Fruit fly (Drosophila melanogaster) whole organism, embryonic: Measurements from ENCODE around the gene Wdr62.

Experiments
- ATbp ChIP-seq: fragments of 200-800 bp; sonication (Bioruptor generic); optimal IDR thresholded peaks from 2 replicates; lab custom pipeline; 2017; ENCODE audit warnings: missing biosample characterization, mild to moderate bottlenecking, missing genetic modification characterization, missing genetic modification reagents
- Adf1 ChIP-seq: fragments of 200-800 bp; sonication (Bioruptor generic); IDR thresholded peaks from 2 replicates; pipeline ENCODE4 v1.3.6; 2022; ENCODE audit warnings: missing biosample characterization, missing genetic modification characterization
- B-H2 ChIP-seq: fragments of 200-800 bp; sonication (Bioruptor generic); optimal IDR thresholded peaks from 2 replicates; lab custom pipeline; 2018; ENCODE audit warnings: missing biosample characterization, mild to moderate bottlenecking, missing genetic modification characterization
- BEAF-32 ChIP-seq: fragments of 200-800 bp; sonication (Bioruptor generic); optimal IDR thresholded peaks from 3 replicates; lab custom pipeline; 2017; ENCODE audit warnings: missing biosample characterization, missing genetic modification characterization, mild to moderate bottlenecking, moderate library complexity, missing genetic modification reagents
- Bgb ChIP-seq: fragments of 200-800 bp; sonication (Bioruptor generic); IDR thresholded peaks from 2 replicates; pipeline ENCODE4 v1.3.6; 2022; ENCODE audit warnings: missing biosample characterization, missing genetic modification characterization; ENCODE audit not compliant: partially characterized antibody
- CG10321 ChIP-seq: fragments of 200-800 bp; sonication (Bioruptor generic); IDR thresholded peaks from 2 replicates; pipeline ENCODE4 v1.3.6; 2022; ENCODE audit warnings: missing biosample characterization, missing genetic modification characterization
- CG12155 ChIP-seq: fragments of 200-800 bp; sonication (Bioruptor generic); optimal IDR thresholded peaks from 3 replicates; lab custom pipeline; 2016; ENCODE audit warnings: missing biosample characterization, missing genetic modification characterization
- CG14710 ChIP-seq: fragments of 200-800 bp; sonication (Bioruptor generic); optimal IDR thresholded peaks from 3 replicates; lab custom pipeline; 2019; ENCODE audit warnings: missing biosample characterization, mild to moderate bottlenecking, missing genetic modification characterization, moderate library complexity
- CG14860 ChIP-seq: fragments of 200-800 bp; sonication (Bioruptor generic); IDR thresholded peaks from 3 replicates; pipeline ENCODE4 v1.3.6; 2022; ENCODE audit warnings: missing biosample characterization, missing genetic modification characterization; ENCODE audit not compliant: partially characterized antibody
- CG42726 ChIP-seq: fragments of 200-800 bp; sonication (Bioruptor generic); IDR thresholded peaks from 2 replicates; pipeline ENCODE4 v1.3.6; 2022; ENCODE audit warnings: missing biosample characterization, missing genetic modification characterization; ENCODE audit not compliant: partially characterized antibody
- CG6791 ChIP-seq: fragments of 200-800 bp; sonication (Bioruptor generic); IDR thresholded peaks from 3 replicates; pipeline ENCODE4 v1.3.6; 2022; ENCODE audit warnings: missing biosample characterization, missing genetic modification characterization; ENCODE audit not compliant: partially characterized antibody
- CG7963 ChIP-seq: fragments of 200-800 bp; sonication (Bioruptor generic); IDR thresholded peaks from 3 replicates; pipeline ENCODE4 v1.3.6; 2022; ENCODE audit warnings: missing biosample characterization, missing genetic modification characterization; ENCODE audit not compliant: partially characterized antibody
- Doc2 ChIP-seq: fragments of 200-800 bp; sonication (Bioruptor generic); IDR thresholded peaks from 2 replicates; pipeline ENCODE4 v1.3.6; 2022; ENCODE audit warnings: missing biosample characterization, missing genetic modification characterization
- Ets65A ChIP-seq: fragments of 200-800 bp; sonication (Bioruptor generic); peaks from one replicate; lab custom pipeline; 2016; ENCODE audit warnings: missing biosample characterization, missing genetic modification characterization
- Fer2 ChIP-seq: fragments of 200-800 bp; sonication (Bioruptor generic); optimal IDR thresholded peaks from 2 replicates; lab custom pipeline; 2018; ENCODE audit warnings: missing biosample characterization, mild to moderate bottlenecking, missing genetic modification characterization, moderate library complexity
- HLH4C ChIP-seq: fragments of 200-800 bp; sonication (Bioruptor generic); IDR thresholded peaks from 3 replicates; pipeline ENCODE4 v1.3.6; 2022; ENCODE audit warnings: missing biosample characterization, missing genetic modification characterization; ENCODE audit not compliant: partially characterized antibody
- Hr78 ChIP-seq, 2 experiments: fragments of 200-800 bp in 1 of 2; fragments of >200 bp in 1 of 2; sonication (Bioruptor generic) in 1 of 2; optimal IDR thresholded peaks; 2 replicates each; lab custom pipeline; 2017 to 2019; ENCODE audit warnings: missing biosample characterization in 2 of 2, missing genetic modification characterization in 2 of 2, mild to moderate bottlenecking in 1 of 2, moderate library complexity in 1 of 2
- Hsf ChIP-seq: fragments of 200-800 bp; sonication (Bioruptor generic); optimal IDR thresholded peaks from 3 replicates; lab custom pipeline; 2016; ENCODE audit warnings: missing biosample characterization, missing genetic modification characterization
- Nf-YA ChIP-seq: fragments of 200-800 bp; sonication (Bioruptor generic); IDR thresholded peaks from 2 replicates; pipeline ENCODE4 v1.3.6; 2022; ENCODE audit warnings: missing biosample characterization, missing genetic modification characterization
- Nf-YB ChIP-seq: fragments of 200-800 bp; sonication (Bioruptor generic); optimal IDR thresholded peaks from 3 replicates; lab custom pipeline; 2019; ENCODE audit warnings: missing biosample characterization, mild to moderate bottlenecking, missing genetic modification characterization, moderate library complexity
- Opbp ChIP-seq: fragments of 200-800 bp; sonication (Bioruptor generic); IDR thresholded peaks from 3 replicates; pipeline ENCODE4 v1.3.6; 2022; ENCODE audit warnings: missing biosample characterization, missing genetic modification characterization; ENCODE audit not compliant: partially characterized antibody
- Rfx ChIP-seq: fragments of 200-800 bp; sonication (Bioruptor generic); IDR thresholded peaks from 2 replicates; pipeline ENCODE4 v1.3.6; 2022; ENCODE audit warnings: missing biosample characterization, missing genetic modification characterization
- ac ChIP-seq: fragments of 200-800 bp; sonication (Bioruptor generic); optimal IDR thresholded peaks from 3 replicates; lab custom pipeline; 2017; ENCODE audit warnings: missing biosample characterization, mild to moderate bottlenecking, missing genetic modification characterization
- bbx ChIP-seq: fragments of 200-800 bp; sonication (Bioruptor generic); IDR thresholded peaks from 2 replicates; pipeline ENCODE4 v1.3.6; 2022; ENCODE audit warnings: missing biosample characterization, missing genetic modification characterization; ENCODE audit not compliant: partially characterized antibody
- bigmax ChIP-seq: fragments of 200-800 bp; sonication (Bioruptor generic); optimal IDR thresholded peaks from 2 replicates; lab custom pipeline; 2018; ENCODE audit warnings: missing biosample characterization, mild to moderate bottlenecking, missing genetic modification characterization
- br ChIP-seq: fragments of >200 bp; optimal IDR thresholded peaks from 2 replicates; lab custom pipeline; 2017
- crol ChIP-seq: fragments of 200-800 bp; sonication (Bioruptor generic); IDR thresholded peaks from 2 replicates; pipeline ENCODE4 v1.3.6; 2022; ENCODE audit warnings: missing biosample characterization, missing genetic modification characterization
- cwo ChIP-seq: fragments of 200-800 bp; sonication (Bioruptor generic); optimal IDR thresholded peaks from 3 replicates; lab custom pipeline; 2017; ENCODE audit warnings: missing biosample characterization, missing genetic modification characterization, mild to moderate bottlenecking, moderate library complexity, missing genetic modification reagents
- insv ChIP-seq, 2 experiments: fragments of 200-800 bp; sonication (Bioruptor generic); optimal IDR thresholded peaks; 3 replicates each; lab custom pipeline; 2016 to 2018; ENCODE audit warnings: missing biosample characterization in 2 of 2, missing genetic modification characterization in 2 of 2
- kay ChIP-seq: fragments of 200-800 bp; sonication (Bioruptor generic); optimal IDR thresholded peaks from 2 replicates; lab custom pipeline; 2016; ENCODE audit warnings: missing biosample characterization, missing genetic modification characterization
- knrl ChIP-seq: fragments of 200-800 bp; sonication (Bioruptor generic); IDR thresholded peaks from 3 replicates; pipeline ENCODE4 v1.3.6; 2022; ENCODE audit warnings: missing biosample characterization, missing genetic modification characterization; ENCODE audit not compliant: partially characterized antibody
- lola ChIP-seq, 3 experiments: fragments of >200 bp in 2 of 3; fragments of 200-800 bp in 1 of 3; sonication (Bioruptor generic) in 1 of 3; optimal IDR thresholded peaks; 2 replicates each; lab custom pipeline; 2017 to 2019; ENCODE audit warnings: missing biosample characterization in 3 of 3, missing genetic modification characterization in 3 of 3, mild to moderate bottlenecking in 1 of 3, moderate library complexity in 1 of 3
- mld ChIP-seq: fragments of 200-800 bp; sonication (Bioruptor generic); IDR thresholded peaks from 3 replicates; pipeline ENCODE4 v1.3.6; 2022; ENCODE audit warnings: missing biosample characterization, missing genetic modification characterization; ENCODE audit not compliant: partially characterized antibody
- nerfin-1 ChIP-seq: fragments of 200-800 bp; sonication (Bioruptor generic); optimal IDR thresholded peaks from 3 replicates; lab custom pipeline; 2019; ENCODE audit warnings: missing biosample characterization, mild to moderate bottlenecking, missing genetic modification characterization, moderate library complexity
- nerfin-2 ChIP-seq: fragments of 200-800 bp; sonication (Bioruptor generic); IDR thresholded peaks from 2 replicates; pipeline ENCODE4 v1.3.6; 2022; ENCODE audit warnings: missing biosample characterization, missing genetic modification characterization; ENCODE audit not compliant: partially characterized antibody
- nmo ChIP-seq: fragments of 200-800 bp; sonication (Bioruptor generic); optimal IDR thresholded peaks from 2 replicates; lab custom pipeline; 2018; ENCODE audit warnings: missing biosample characterization, mild to moderate bottlenecking, missing genetic modification characterization, moderate library complexity
- pfk ChIP-seq: fragments of 200-800 bp; sonication (Bioruptor generic); optimal IDR thresholded peaks from 2 replicates; lab custom pipeline; 2018; ENCODE audit warnings: missing biosample characterization, mild to moderate bottlenecking, missing genetic modification characterization, moderate library complexity
- pnt ChIP-seq: fragments of 200-800 bp; sonication (Bioruptor generic); optimal IDR thresholded peaks from 3 replicates; lab custom pipeline; 2016; ENCODE audit warnings: missing biosample characterization, missing genetic modification characterization
- repo ChIP-seq: fragments of 200-800 bp; sonication (Bioruptor generic); optimal IDR thresholded peaks from 2 replicates; lab custom pipeline; 2016; ENCODE audit warnings: missing biosample characterization, missing genetic modification characterization
- row ChIP-seq: fragments of 200-800 bp; sonication (Bioruptor generic); IDR thresholded peaks from 3 replicates; pipeline ENCODE4 v1.3.6; 2022; ENCODE audit warnings: missing biosample characterization, missing genetic modification characterization
- sd ChIP-seq: fragments of 200-800 bp; sonication (Bioruptor generic); optimal IDR thresholded peaks from 3 replicates; lab custom pipeline; 2018; ENCODE audit warnings: missing biosample characterization, mild to moderate bottlenecking, missing genetic modification characterization, moderate library complexity
- sens ChIP-seq: fragments of 200-800 bp; sonication (Bioruptor generic); peaks from one replicate; lab custom pipeline; 2016; ENCODE audit warnings: missing biosample characterization, missing genetic modification characterization
- twi ChIP-seq: fragments of 200-800 bp; optimal IDR thresholded peaks from 2 replicates; lab custom pipeline; 2019; ENCODE audit warnings: missing biosample characterization, mild to moderate bottlenecking, missing genetic modification characterization, moderate library complexity
- vnd ChIP-seq: fragments of 200-800 bp; sonication (Bioruptor generic); IDR thresholded peaks from 3 replicates; pipeline ENCODE4 v1.3.6; 2022; ENCODE audit warnings: missing biosample characterization, missing genetic modification characterization; ENCODE audit not compliant: partially characterized antibody
- vvl ChIP-seq: fragments of 200-800 bp; sonication (Bioruptor generic); IDR thresholded peaks from 2 replicates; pipeline ENCODE4 v1.3.6; 2022; ENCODE audit warnings: missing biosample characterization, missing genetic modification characterization

Wdr62 gene

dm6 chr2L:1883114-1883513 is 1.3 kb upstream of the Wdr62 start, which contains the start of gene CG15358 (continued):
- TF ChIP-seq B-H2 (no peak), knrl (GFP tag; lab: Robert Waterston, UW) (no peak)
- TF ChIP-seq, all 482 proteins: peak for 0

- TF ChIP-seq CG12155 = no peak
- TF ChIP-seq ATbp = no peak
- no peak for TF ChIP-seq Nf-YA (GFP tag; lab: Robert Waterston, UW)
- peak; percentile 46 for TF ChIP-seq bigmax (GFP tag; lab: Kevin White, UChicago)
- TF ChIP-seq Fer2 (tag; lab: Kevin White, UChicago) = no peak
- peak; percentile 69 for TF ChIP-seq CG7963 (GFP tag; lab: Robert Waterston, UW)
- TF ChIP-seq Doc2 (GFP tag; lab: Robert Waterston, UW) = no peak
- TF ChIP-seq twi (tag; lab: Kevin White, UChicago) = no peak
- peak; percentile 67; the same call in 1 of the 2 replicates for TF ChIP-seq CG42726
- peak; percentile 83 for TF ChIP-seq sd (tag; lab: Kevin White, UChicago)
- TF ChIP-seq Bgb = peak; percentile 72; the same call in 1 of the 2 replicates
- TF ChIP-seq Hsf = no peak
- TF ChIP-seq CG14710 (tag; lab: Kevin White, UChicago) = peak; percentile 90
- TF ChIP-seq mld (GFP tag; lab: Robert Waterston, UW) = 0 out of 3 replicates have a peak, but pooled peaks have one; percentile 51
- TF ChIP-seq nerfin-2 (GFP tag; lab: Robert Waterston, UW) = peak; percentile 47; the same call in 1 of the 2 replicates
- TF ChIP-seq Opbp (GFP tag; lab: Robert Waterston, UW) = peak; percentile 74; the same call in 2 of the 3 replicates
- peak; percentile 28 for TF ChIP-seq nmo (GFP tag; lab: Kevin White, UChicago)
- peak; percentile 28 for TF ChIP-seq Ets65A
- peak; percentile 90 for TF ChIP-seq bbx (GFP tag; lab: Robert Waterston, UW)
- TF ChIP-seq CG6791 (GFP tag; lab: Robert Waterston, UW) = peak; percentile 84
- 0 out of 3 replicates have a peak, but pooled peaks have one; percentile 39 for TF ChIP-seq CG14860 (GFP tag; lab: Robert Waterston, UW)
- peak; percentile 100 for TF ChIP-seq nerfin-1
- TF ChIP-seq Rfx = peak; percentile 16; the same call in 1 of the 2 replicates
- TF ChIP-seq HLH4C (GFP tag; lab: Robert Waterston, UW) = peak; percentile 42; the same call in 1 of the 3 replicates
These were observed 846 bp downstream of the Wdr62 start for dm6 chr2L:1885215-1885721.

DNA sequence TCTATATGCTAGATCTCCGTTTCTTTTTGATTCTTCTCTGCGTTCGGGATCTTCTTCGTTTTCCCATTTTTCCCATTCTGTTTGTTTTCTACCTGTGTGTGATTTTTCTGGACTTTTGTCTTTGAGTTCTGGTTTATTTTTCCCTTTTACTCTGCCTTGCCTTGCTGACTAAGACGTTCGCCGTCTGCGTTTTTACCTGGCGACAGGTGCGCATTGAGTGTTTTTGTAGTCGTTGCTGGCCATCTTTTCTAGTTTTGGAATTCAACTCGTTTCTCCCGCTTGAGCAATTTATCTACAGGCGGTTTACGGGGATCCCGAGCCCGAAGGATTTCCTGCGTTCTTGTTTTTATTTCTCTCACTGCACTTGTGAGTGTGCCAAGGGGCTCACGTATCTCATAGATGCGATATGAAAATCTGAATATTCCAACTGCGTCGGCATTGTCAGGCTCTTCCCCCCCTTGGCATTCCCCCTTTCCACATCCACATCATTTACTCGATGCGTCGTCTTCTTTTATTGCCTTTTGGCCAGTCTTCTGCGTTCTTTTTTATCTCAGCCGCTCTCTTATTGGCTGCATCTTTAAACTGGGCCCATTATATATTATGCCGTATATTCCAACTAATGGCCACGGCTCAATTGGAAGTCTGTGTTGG is 2.2 kb downstream of the Wdr62 start:
- TF ChIP-seq Hr78 (GFP tag; optimal IDR thresholded peaks at IDR 0.05; lab: Kevin White, UChicago) (no peak), lola (GFP tag; optimal IDR thresholded peaks at IDR 0.05; lab: Kevin White, UChicago) (no peak), Adf1 (GFP tag; lab: Robert Waterston, UW) (no peak), Nf-YB (GFP tag; lab: Kevin White, UChicago) (peak; percentile 81), CG14860 (GFP tag; lab: Robert Waterston, UW) (no peak), BEAF-32 (GFP tag; lab: Kevin White, UChicago) (no peak), CG10321 (GFP tag; lab: Robert Waterston, UW) (no peak), row (0 out of 3 replicates have a peak, but pooled peaks have one; percentile 11), pnt (GFP tag; lab: Kevin White, UChicago) (no peak), sens (GFP tag; lab: Kevin White, UChicago) (no peak), br (lab: Kevin White, UChicago) (no peak), crol (GFP tag; lab: Robert Waterston, UW) (peak; percentile 71), insv (GFP tag; optimal IDR thresholded peaks at IDR 0.05; lab: Kevin White, UChicago) (peak in 1 of 2 experiments; percentile 80), pfk (GFP tag; lab: Kevin White, UChicago) (no peak), repo (GFP tag; lab: Kevin White, UChicago) (no peak), vnd (GFP tag; lab: Robert Waterston, UW) (0 out of 3 replicates have a peak, but pooled peaks have one; percentile 26), ac (GFP tag; lab: Kevin White, UChicago) (peak; percentile 95), vvl (GFP tag; lab: Robert Waterston, UW) (no peak), kay (GFP tag; lab: Kevin White, UChicago) (no peak), cwo (GFP tag; lab: Kevin White, UChicago) (no peak)
